Fruit fly (Drosophila melanogaster): ENCODE results near the gene CG7988.

CG7988 gene

DNA sequence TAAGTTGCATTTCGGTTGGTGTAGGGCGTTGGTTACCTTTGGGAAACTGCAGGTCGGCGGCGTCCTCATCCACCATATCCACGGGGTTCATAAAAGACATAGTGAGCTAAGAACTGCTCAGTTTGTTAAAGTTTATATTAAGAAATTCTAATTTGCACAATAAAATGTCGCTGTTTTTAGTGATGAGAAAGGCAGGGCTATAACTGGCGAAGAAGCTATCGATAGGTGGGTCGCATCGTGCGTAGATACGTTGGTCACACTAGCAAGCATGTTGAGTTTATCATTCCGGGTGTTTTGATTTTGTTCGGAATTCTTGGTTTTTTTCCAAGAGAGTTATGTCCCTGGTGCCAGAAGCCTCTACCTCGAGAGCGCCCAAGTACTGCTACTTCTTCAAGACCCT, 35.0 kb downstream of the CG7988 start, which contains the start of the genes Ada2a, Polr2D, Tgs1 and moi (continued):
- TF ChIP-seq bab2 (GFP tag; optimal IDR thresholded peaks at IDR 0.05) (no peak), CG2129 (GFP tag; IDR thresholded peaks at IDR 0.05; ENCODE audit: partially characterized antibody) (peak; percentile 42; the same call in 1 of the 2 replicates), Sin3A (optimal IDR thresholded peaks at IDR 0.05) (peak; percentile 56), unc-4 (GFP tag; IDR thresholded peaks at IDR 0.05; ENCODE audit: partially characterized antibody) (peak; percentile 75; the same call in 1 of the 2 replicates), slou (GFP tag; optimal IDR thresholded peaks at IDR 0.05) (no peak), sd (tag; optimal IDR thresholded peaks at IDR 0.05) (peak; percentile 40), CG14710 (tag; optimal IDR thresholded peaks at IDR 0.05) (peak; percentile 15), chn (GFP tag; optimal IDR thresholded peaks at IDR 0.05) (no peak), CG16863 (GFP tag; optimal IDR thresholded peaks at IDR 0.05) (no peak), HLH3B (GFP tag; IDR thresholded peaks at IDR 0.05) (no peak), sens-2 (GFP tag; IDR thresholded peaks at IDR 0.05) (no peak), CG9797 (GFP tag; optimal IDR thresholded peaks at IDR 0.05) (peak; percentile 78), row (GFP tag; IDR thresholded peaks at IDR 0.05) (no peak), her (GFP tag; optimal IDR thresholded peaks at IDR 0.05) (peak; percentile 2), CG8290 (GFP tag; optimal IDR thresholded peaks at IDR 0.05) (no peak), CG8290 (tag; optimal IDR thresholded peaks at IDR 0.05) (no peak), sens (GFP tag) (peak; percentile 18), Dp (GFP tag; optimal IDR thresholded peaks at IDR 0.05) (peak; percentile 67), CG33557 (GFP tag; optimal IDR thresholded peaks at IDR 0.05) (no peak), Adf1 (GFP tag; IDR thresholded peaks at IDR 0.05) (no peak), CG3847 (GFP tag; IDR thresholded peaks at IDR 0.05) (0 out of 2 replicates have a peak, but pooled peaks have one; percentile 33), fd96Cb (tag; optimal IDR thresholded peaks at IDR 0.05) (no peak), pho (GFP tag; optimal IDR thresholded peaks at IDR 0.05) (no peak), Eip74EF (GFP tag; optimal IDR thresholded peaks at IDR 0.05) (no peak), Myb (GFP tag; optimal IDR thresholded peaks at IDR 0.05) (peak; percentile 35), gsb-n (tag; optimal IDR thresholded peaks at IDR 0.05) (no peak), CG34422 (GFP tag; IDR thresholded peaks at IDR 0.05) (peak; percentile 73; the same call in 1 of the 3 replicates), NC2α (GFP tag; optimal IDR thresholded peaks at IDR 0.05) (no peak), CG9817 (tag; optimal IDR thresholded peaks at IDR 0.05) (no peak), inv (GFP tag; IDR thresholded peaks at IDR 0.05; ENCODE audit: partially characterized antibody) (peak; percentile 66), Scr (GFP tag; IDR thresholded peaks at IDR 0.05; ENCODE audit: partially characterized antibody) (peak; percentile 79), ato (GFP tag; IDR thresholded peaks at IDR 0.05; ENCODE audit: partially characterized antibody) (peak; percentile 57), Nf-YB (GFP tag; optimal IDR thresholded peaks at IDR 0.05) (no peak), CG9932 (GFP tag; IDR thresholded peaks at IDR 0.05) (peak; percentile 44), Doc3 (GFP tag; IDR thresholded peaks at IDR 0.05; ENCODE audit: partially characterized antibody) (peak; percentile 76), Sry-δ (GFP tag; optimal IDR thresholded peaks at IDR 0.05) (peak; percentile 92), Hr39 (optimal IDR thresholded peaks at IDR 0.05) (no peak), CG14014 (GFP tag; IDR thresholded peaks at IDR 0.05) (no peak), NK7.1 (GFP tag; optimal IDR thresholded peaks at IDR 0.05) (no peak), vnd (GFP tag; IDR thresholded peaks at IDR 0.05; ENCODE audit: partially characterized antibody) (peak; percentile 61), CG6791 (GFP tag; IDR thresholded peaks at IDR 0.05; ENCODE audit: partially characterized antibody) (peak; percentile 83), tna (GFP tag; IDR thresholded peaks at IDR 0.05; ENCODE audit: partially characterized antibody) (peak; percentile 47; the same call in 1 of the 2 replicates), CG10979 (tag; optimal IDR thresholded peaks at IDR 0.05) (no peak), CG4617 (GFP tag; optimal IDR thresholded peaks at IDR 0.05; ENCODE audit: borderline replicate concordance) (peak; percentile 92), zen2 (GFP tag; IDR thresholded peaks at IDR 0.05; ENCODE audit: partially characterized antibody) (peak; percentile 51; the same call in 1 of the 3 replicates), YL-1 (GFP tag; optimal IDR thresholded peaks at IDR 0.05) (peak; percentile 44), mld (GFP tag; IDR thresholded peaks at IDR 0.05; ENCODE audit: partially characterized antibody) (peak; percentile 74; the same call in 2 of the 3 replicates), tup (GFP tag; optimal IDR thresholded peaks at IDR 0.05) (no peak), gro (GFP tag; optimal IDR thresholded peaks at IDR 0.05) (peak; percentile 15), BEAF-32 (GFP tag; optimal IDR thresholded peaks at IDR 0.05) (peak; percentile 85)

All from whole organism, embryonic.